Worm (Caenorhabditis elegans): ENCODE results near the gene F28B4.3.

- TF ChIP-seq pqm-1 (tag; optimal IDR thresholded peaks at IDR 0.05) (no peak), nhr-76 (tag; optimal IDR thresholded peaks at IDR 0.05) (no peak), unc-39 (tag; optimal IDR thresholded peaks at IDR 0.05) (no peak)
Measured at ce11 chrX:3260509-3260908, 25.3 kb upstream of the F28B4.3 start, which contains the start of gene lbp-2.

All from whole organism, L3 larva.